Fruit fly (Drosophila melanogaster) whole organism, wandering third instar larva: ENCODE measurements around the gene CG8852.
A peak's percentile ranks its signal among the peaks of the same experiment; 100 is the strongest.

Source experiments
- CG32264 ChIP-seq: fragments of 200-800 bp; sonication (Bioruptor generic); optimal IDR thresholded peaks from 2 replicates; lab custom pipeline; 2016; ENCODE audit warnings: missing biosample characterization, missing genetic modification characterization
- CrebA ChIP-seq: fragments of 200-800 bp; sonication (Bioruptor generic); optimal IDR thresholded peaks from 2 replicates; lab custom pipeline; 2016; ENCODE audit warnings: missing biosample characterization, mild to moderate bottlenecking, missing genetic modification characterization, borderline replicate concordance
- Dif ChIP-seq: fragments of 200-275, 200-300 bp; sonication (Bioruptor generic); optimal IDR thresholded peaks from 2 replicates; lab custom pipeline; 2018; ENCODE audit warnings: missing biosample characterization, missing genetic modification characterization; ENCODE audit not compliant: partially characterized antibody
- HLH106 ChIP-seq: fragments of 200-800 bp; optimal IDR thresholded peaks from 3 replicates; lab custom pipeline; 2019; ENCODE audit warnings: missing biosample characterization, mild to moderate bottlenecking, missing genetic modification characterization, moderate library complexity
- Hnf4 ChIP-seq: fragments of 200-800 bp; sonication (Bioruptor generic); optimal IDR thresholded peaks from 2 replicates; lab custom pipeline; 2016; ENCODE audit warnings: missing biosample characterization, mild to moderate bottlenecking, missing genetic modification characterization
- Hr78 ChIP-seq: fragments of >200 bp; optimal IDR thresholded peaks from 2 replicates; lab custom pipeline; 2017; ENCODE audit warnings: missing biosample characterization, missing genetic modification characterization
- Hr83 ChIP-seq: fragments of 200-300 bp; sonication (Bioruptor generic); optimal IDR thresholded peaks from 2 replicates; lab custom pipeline; 2016; ENCODE audit warnings: missing biosample characterization, mild to moderate bottlenecking, missing genetic modification characterization, moderate library complexity; ENCODE audit not compliant: poor library complexity, severe bottlenecking
- Mio ChIP-seq: sonication (Bioruptor generic); optimal IDR thresholded peaks from 2 replicates; lab custom pipeline; 2016; ENCODE audit warnings: missing biosample characterization, missing genetic modification characterization
- Myc ChIP-seq: fragments of >200 bp; optimal IDR thresholded peaks from 2 replicates; lab custom pipeline; 2017
- N ChIP-seq: fragments of >200 bp; optimal IDR thresholded peaks from 2 replicates; lab custom pipeline; 2018; ENCODE audit warnings: missing biosample characterization, missing external identifiers, missing genetic modification characterization
- OdsH ChIP-seq: fragments of 200-800 bp; sonication (Bioruptor generic); optimal IDR thresholded peaks from 2 replicates; lab custom pipeline; 2016; ENCODE audit warnings: missing biosample characterization, mild to moderate bottlenecking, missing genetic modification characterization
- Rel ChIP-seq, 2 experiments: fragments of 200-800 bp; sonication (Bioruptor generic) in 1 of 2; optimal IDR thresholded peaks; 2 replicates in 1 of 2; 3 replicates in 1 of 2; lab custom pipeline; 2016 to 2019; ENCODE audit warnings: mild to moderate bottlenecking in 2 of 2, missing biosample characterization in 2 of 2, missing genetic modification characterization in 2 of 2, moderate library complexity in 1 of 2
- Sp1 ChIP-seq: fragments of 200-800 bp; sonication (Bioruptor generic); optimal IDR thresholded peaks from 3 replicates; lab custom pipeline; 2019; ENCODE audit warnings: missing biosample characterization, mild to moderate bottlenecking, missing genetic modification characterization, moderate library complexity
- dl ChIP-seq, 2 experiments: fragments of 175-275, 200-275 bp in 1 of 2; fragments of 200-275 bp in 1 of 2; sonication (Bioruptor generic); optimal IDR thresholded peaks; lab custom pipeline; 2018; ENCODE audit warnings: mild to moderate bottlenecking in 2 of 2, missing biosample characterization in 2 of 2, missing genetic modification characterization in 2 of 2, moderate library complexity in 2 of 2; ENCODE audit not compliant: partially characterized antibody in 2 of 2, insufficient read depth in 1 of 2
- dsf ChIP-seq: sonication (Bioruptor generic); optimal IDR thresholded peaks from 2 replicates; lab custom pipeline; 2016; ENCODE audit warnings: missing biosample characterization, missing genetic modification characterization, borderline replicate concordance
- ey ChIP-seq: fragments of 200-800 bp; sonication (Bioruptor generic); optimal IDR thresholded peaks from 2 replicates; lab custom pipeline; 2016; ENCODE audit warnings: missing biosample characterization, missing genetic modification characterization
- foxo ChIP-seq, 2 experiments: fragments of 200-800 bp; sonication (Bioruptor generic); optimal IDR thresholded peaks; 2 replicates in 1 of 2; 3 replicates in 1 of 2; lab custom pipeline; 2016 to 2017; ENCODE audit warnings: missing biosample characterization in 2 of 2, missing genetic modification characterization in 2 of 2
- fru ChIP-seq: fragments of 200-800 bp; sonication (Bioruptor generic); optimal IDR thresholded peaks from 3 replicates; lab custom pipeline; 2016; ENCODE audit warnings: missing biosample characterization, mild to moderate bottlenecking, missing genetic modification characterization
- h ChIP-seq: fragments of 200-800 bp; sonication (Bioruptor generic); optimal IDR thresholded peaks from 3 replicates; lab custom pipeline; 2016; ENCODE audit warnings: missing biosample characterization, mild to moderate bottlenecking, missing genetic modification characterization
- lola ChIP-seq: fragments of >200 bp; optimal IDR thresholded peaks from 2 replicates; lab custom pipeline; 2017; ENCODE audit warnings: missing biosample characterization, missing genetic modification characterization
- pan ChIP-seq: fragments of >200 bp; optimal IDR thresholded peaks from 2 replicates; lab custom pipeline; 2017
- psq ChIP-seq: fragments of 200-800 bp; sonication (Bioruptor generic); optimal IDR thresholded peaks from 3 replicates; lab custom pipeline; 2017; ENCODE audit warnings: missing biosample characterization, mild to moderate bottlenecking, missing genetic modification characterization, moderate library complexity
- rgr ChIP-seq: fragments of 200-800 bp; sonication (Bioruptor generic); optimal IDR thresholded peaks from 3 replicates; lab custom pipeline; 2016; ENCODE audit warnings: missing biosample characterization, mild to moderate bottlenecking, missing genetic modification characterization
- sv ChIP-seq: fragments of 200-800 bp; sonication (Bioruptor generic); optimal IDR thresholded peaks from 3 replicates; lab custom pipeline; 2016; ENCODE audit warnings: missing biosample characterization, missing genetic modification characterization
- woc ChIP-seq: sonication (Bioruptor generic); optimal IDR thresholded peaks from 2 replicates; lab custom pipeline; 2016; ENCODE audit warnings: missing biosample characterization, mild to moderate bottlenecking, missing genetic modification characterization

The CG8852 gene

dm6 chr2L:3510002-3510401 lies 14.9 kb upstream of the CG8852 start, which contains the start of gene CG31954:
TSS of gene CG31954 (minus strand) at chr2L:3510102.
- no peak for TF ChIP-seq dsf (GFP tag; lab: Kevin White, UChicago)
- no peak for TF ChIP-seq pan
- no peak for TF ChIP-seq Hr78 (GFP tag; lab: Kevin White, UChicago)
- no peak for TF ChIP-seq fru
- TF ChIP-seq woc (GFP tag; lab: Kevin White, UChicago), result no peak
- no peak for TF ChIP-seq HLH106 (tag; lab: Kevin White, UChicago)
- no peak for TF ChIP-seq CG32264 (GFP tag; lab: Kevin White, UChicago)
- no peak for TF ChIP-seq OdsH (GFP tag; lab: Kevin White, UChicago)
- TF ChIP-seq N (GFP tag; lab: Kevin White, UChicago), result no peak
- no peak for TF ChIP-seq lola (GFP tag; lab: Kevin White, UChicago)
- no peak for TF ChIP-seq CrebA (GFP tag; lab: Kevin White, UChicago)
- no peak for TF ChIP-seq foxo (GFP tag; optimal IDR thresholded peaks at IDR 0.05; lab: Kevin White, UChicago)
- no peak for TF ChIP-seq Mio (GFP tag; lab: Kevin White, UChicago)

DNA sequence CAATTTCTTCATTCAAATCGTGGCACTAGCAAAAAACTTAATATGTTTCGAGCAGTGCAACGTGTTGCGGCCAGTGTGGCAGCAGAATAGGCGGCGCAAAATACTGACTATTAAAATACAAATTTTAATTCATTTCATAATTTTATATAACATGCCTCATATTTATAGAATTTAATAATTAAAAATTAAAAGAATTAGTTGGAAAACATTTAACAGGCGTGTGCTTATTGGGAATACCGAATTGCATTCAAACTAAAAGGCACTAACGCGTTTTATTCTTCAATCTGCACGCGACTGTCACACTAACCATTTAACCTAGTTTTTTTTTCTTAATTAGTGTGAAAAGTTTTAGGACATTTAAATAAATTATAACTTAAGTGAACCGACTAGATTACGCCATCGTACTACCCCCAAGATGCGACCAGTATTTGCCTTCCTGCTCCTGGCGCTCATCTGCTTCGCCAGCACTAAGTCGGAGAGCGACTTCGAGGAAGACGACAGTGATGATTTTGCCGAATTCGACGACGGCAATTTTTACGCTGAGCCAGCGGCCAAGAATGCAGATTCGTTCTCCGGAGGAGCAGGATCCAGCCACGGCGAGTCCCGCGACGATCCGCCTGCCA lies 10.3 kb upstream of the CG8852 start, which contains the start of the genes LeuRS and CG17593:
TSS of gene LeuRS (minus strand) at position 88 of the 623 bp plus-strand sequence.
TSS of gene CG17593 (plus strand) at position 304 of the 623 bp plus-strand sequence.
- TF ChIP-seq Myc (lab: Kevin White, UChicago) (peak; percentile 33), Sp1 (GFP tag; lab: Kevin White, UChicago) (no peak)

DNA sequence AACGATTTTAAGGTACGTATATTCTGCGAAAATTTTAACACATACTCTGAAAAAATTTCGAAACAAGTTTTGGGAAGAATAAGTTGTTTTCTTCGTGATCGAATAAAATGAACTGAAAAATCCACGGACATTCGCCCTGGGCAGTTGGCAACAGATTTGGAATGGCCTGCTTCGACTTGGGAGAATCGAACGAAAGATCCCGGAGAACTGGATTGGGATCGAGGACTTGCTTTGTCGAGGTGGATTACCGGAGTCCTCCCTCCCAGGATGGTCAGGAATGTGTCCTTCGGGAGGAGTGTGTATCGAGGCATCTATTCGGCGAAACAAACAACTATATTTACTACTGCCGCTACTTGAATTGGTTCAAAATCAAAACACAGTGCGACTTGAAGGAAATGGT lies 5.4 kb upstream of the CG8852 start, which contains the start of the genes CG3213 and CG8851:
TSS of gene CG3213 (minus strand) at position 101 of the 400 bp plus-strand sequence.
TSS of gene CG8851 (plus strand) at position 127 of the 400 bp plus-strand sequence.
- TF ChIP-seq psq (no peak), h (GFP tag; lab: Kevin White, UChicago) (no peak), dl (GFP tag; optimal IDR thresholded peaks at IDR 0.05; lab: Kevin White, UChicago; ENCODE audit: insufficient read depth in 1 of 2, partially characterized antibody in 2 of 2) (no peak), Hr83 (no peak), sv (no peak), Hr78 (GFP tag; lab: Kevin White, UChicago) (no peak), Dif (GFP tag; lab: Kevin White, UChicago) (no peak)

dm6 chr2L:3523956-3524355 lies 975 bp upstream of the CG8852 start, which contains the start of gene Sr-CIV:
TSS of gene Sr-CIV (minus strand) at chr2L:3524056.
- TF ChIP-seq Myc (lab: Kevin White, UChicago), result no peak
- TF ChIP-seq, all 38 proteins: peak for 0

dm6 chr2L:3530186-3530832 lies 5.4 kb downstream of the CG8852 start, which contains the start of the genes Spindly and IFT57:
TSS of gene Spindly (minus strand) at chr2L:3530317.
TSS of gene IFT57 (plus strand) at chr2L:3530789.
- TF ChIP-seq rgr, result no peak
- no peak for TF ChIP-seq CG32264 (GFP tag; lab: Kevin White, UChicago)
- TF ChIP-seq Myc (lab: Kevin White, UChicago), result peak; percentile 58

dm6 chr2L:3532973-3533525 lies 8.1 kb downstream of the CG8852 start:
- TF ChIP-seq OdsH (GFP tag; lab: Kevin White, UChicago), result no peak
- peak; percentile 20 for TF ChIP-seq HLH106 (tag; lab: Kevin White, UChicago)
- no peak for TF ChIP-seq CG32264 (GFP tag; lab: Kevin White, UChicago)
- peak in 1 of 2 experiments; percentile 40 for TF ChIP-seq foxo (GFP tag; optimal IDR thresholded peaks at IDR 0.05; lab: Kevin White, UChicago)
- peak; percentile 5 for TF ChIP-seq ey
- TF ChIP-seq Rel (GFP tag; optimal IDR thresholded peaks at IDR 0.05; lab: Kevin White, UChicago), result no peak
- TF ChIP-seq Rel (tag; optimal IDR thresholded peaks at IDR 0.05; lab: Kevin White, UChicago), result no peak
- TF ChIP-seq h (GFP tag; lab: Kevin White, UChicago), result peak; percentile 19
- no peak for TF ChIP-seq Myc (lab: Kevin White, UChicago)
- TF ChIP-seq psq, result peak; percentile 17
- TF ChIP-seq Hnf4 (GFP tag; lab: Kevin White, UChicago), result no peak
- peak; percentile 2 for TF ChIP-seq fru
